Worm (Caenorhabditis elegans) whole organism, mixed stage, embryonic: ENCODE data around the gene col-106.

Source experiments
- M03D4.4 ChIP-seq: sonication (generic microtip); optimal IDR thresholded peaks from 2 replicates; lab custom pipeline; 2017; ENCODE audit warnings: mild to moderate bottlenecking, missing genetic modification characterization, missing compliant biosample characterization
- cnd-1 ChIP-seq: fragments of 200-800 bp; sonication (Bioruptor generic); optimal IDR thresholded peaks from 2 replicates; lab custom pipeline; 2018; ENCODE audit warnings: mild to moderate bottlenecking, missing genetic modification characterization, missing compliant biosample characterization
- sptf-1 ChIP-seq: sonication (generic microtip); optimal IDR thresholded peaks from 2 replicates; lab custom pipeline; 2017; ENCODE audit warnings: mild to moderate bottlenecking, missing genetic modification characterization, moderate library complexity, missing compliant biosample characterization
- tbx-8 ChIP-seq: fragments of 200-800 bp; sonication (Bioruptor generic); optimal IDR thresholded peaks from 2 replicates; lab custom pipeline; 2018; ENCODE audit warnings: mild to moderate bottlenecking, missing genetic modification characterization, moderate library complexity, missing compliant biosample characterization

col-106 gene

ce11 chrIV:1409941-1410340, 50.6 kb downstream of the col-106 start, which contains the start of gene rpc-11:
TSS of gene rpc-11 (minus strand) at chrIV:1410041.
- TF ChIP-seq cnd-1 (tag; lab: Kevin White, UChicago) (no peak), sptf-1 (tag; lab: Kevin White, UChicago) (no peak), tbx-8 (no peak), M03D4.4 (no peak)
